Fruit fly (Drosophila melanogaster): ENCODE results near the gene Pfdn1.

Gene Pfdn1

DNA sequence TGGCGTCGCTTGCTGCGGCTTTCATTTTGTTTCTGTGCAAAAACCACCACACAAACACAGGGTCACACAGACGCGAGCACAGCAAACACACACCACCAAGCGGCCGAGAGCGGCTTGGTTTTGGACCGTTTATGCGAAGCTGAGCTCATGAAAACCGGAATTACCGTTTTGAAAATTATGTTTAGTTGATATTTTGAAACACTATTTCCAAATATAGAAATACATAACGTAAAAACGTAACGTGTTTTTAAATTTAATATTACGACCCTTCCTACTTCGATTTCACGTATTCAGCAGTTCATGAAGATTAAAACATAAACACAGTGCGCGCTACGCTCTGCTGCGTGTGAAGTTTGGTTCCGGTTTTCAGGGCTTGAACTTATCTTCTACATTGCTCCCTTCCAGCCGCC lies 17.7 kb upstream of the Pfdn1 start (continued):
- TF ChIP-seq tup (GFP tag; optimal IDR thresholded peaks at IDR 0.05) (peak; percentile 92), CG18599 (GFP tag; optimal IDR thresholded peaks at IDR 0.05) (peak; percentile 99), CG10431 (GFP tag; optimal IDR thresholded peaks at IDR 0.05) (peak; percentile 92), CG15269 (tag; optimal IDR thresholded peaks at IDR 0.05) (peak; percentile 96), NK7.1 (GFP tag; optimal IDR thresholded peaks at IDR 0.05) (peak; percentile 86), Elba2 (GFP tag; optimal IDR thresholded peaks at IDR 0.05) (no peak), Atf-2 (GFP tag; optimal IDR thresholded peaks at IDR 0.05) (peak; percentile 86), da (GFP tag; optimal IDR thresholded peaks at IDR 0.05) (peak; percentile 86), YL-1 (GFP tag; optimal IDR thresholded peaks at IDR 0.05) (peak; percentile 83), twi (tag; optimal IDR thresholded peaks at IDR 0.05) (peak; percentile 89), Mes4 (GFP tag; optimal IDR thresholded peaks at IDR 0.05) (peak; percentile 94), BEAF-32 (GFP tag; optimal IDR thresholded peaks at IDR 0.05) (no peak), ro (GFP tag; IDR thresholded peaks at IDR 0.05) (peak; percentile 73), CG42726 (GFP tag; IDR thresholded peaks at IDR 0.05; ENCODE audit: partially characterized antibody) (no peak), Hr39 (optimal IDR thresholded peaks at IDR 0.05) (no peak), CkIIα-i1 (GFP tag; IDR thresholded peaks at IDR 0.05) (peak; percentile 36; the same call in 1 of the 2 replicates), yki (optimal IDR thresholded peaks at IDR 0.05) (no peak), CG12104 (GFP tag; optimal IDR thresholded peaks at IDR 0.05) (peak; percentile 96), CG7839 (tag; optimal IDR thresholded peaks at IDR 0.05) (peak; percentile 96), tap (tag; optimal IDR thresholded peaks at IDR 0.05) (peak; percentile 97), CG8478 (optimal IDR thresholded peaks at IDR 0.05) (peak; percentile 12), crol (GFP tag; IDR thresholded peaks at IDR 0.05) (peak; percentile 66), B-H2 (GFP tag; optimal IDR thresholded peaks at IDR 0.05) (peak; percentile 97), CG17829 (tag; optimal IDR thresholded peaks at IDR 0.05) (peak; percentile 97), lov (optimal IDR thresholded peaks at IDR 0.05) (no peak), lov (GFP tag; IDR thresholded peaks at IDR 0.05) (peak; percentile 89), nmo (GFP tag; optimal IDR thresholded peaks at IDR 0.05) (peak; percentile 96), hkb (optimal IDR thresholded peaks at IDR 0.05) (no peak), hkb (GFP tag; IDR thresholded peaks at IDR 0.05) (peak; percentile 99), sima (GFP tag; optimal IDR thresholded peaks at IDR 0.05) (peak; percentile 92), sna (GFP tag; IDR thresholded peaks at IDR 0.05; ENCODE audit: partially characterized antibody) (no peak), Adf1 (GFP tag; IDR thresholded peaks at IDR 0.05) (peak; percentile 77), h (optimal IDR thresholded peaks at IDR 0.05) (no peak), sisA (GFP tag; IDR thresholded peaks at IDR 0.05) (peak; percentile 76), sc (optimal IDR thresholded peaks at IDR 0.05) (no peak), sc (GFP tag; optimal IDR thresholded peaks at IDR 0.05) (peak; percentile 78), CG11504 (tag; optimal IDR thresholded peaks at IDR 0.05) (peak; percentile 95), NFAT (GFP tag; IDR thresholded peaks at IDR 0.05) (peak; percentile 79), CG16813 (GFP tag; IDR thresholded peaks at IDR 0.05; ENCODE audit: partially characterized antibody) (no peak), CG16779 (GFP tag; IDR thresholded peaks at IDR 0.05) (peak; percentile 69; the same call in 1 of the 2 replicates), gt (GFP tag; IDR thresholded peaks at IDR 0.05) (peak; percentile 66; the same call in 1 of the 2 replicates), Trl (optimal IDR thresholded peaks at IDR 0.05) (peak in 1 of 2 experiments; percentile 6), Trl (GFP tag; optimal IDR thresholded peaks at IDR 0.05) (peak; percentile 97), D (optimal IDR thresholded peaks at IDR 0.05) (no peak), D (GFP tag; optimal IDR thresholded peaks at IDR 0.05) (peak; percentile 93), CG17568 (GFP tag; optimal IDR thresholded peaks at IDR 0.05) (no peak), wdn (GFP tag; IDR thresholded peaks at IDR 0.05) (peak; percentile 90), CG4328 (GFP tag; optimal IDR thresholded peaks at IDR 0.05) (peak; percentile 95), NC2β (GFP tag; optimal IDR thresholded peaks at IDR 0.05) (peak; percentile 89), CG6813 (GFP tag; optimal IDR thresholded peaks at IDR 0.05) (peak; percentile 98), CG15601 (tag; optimal IDR thresholded peaks at IDR 0.05) (peak; percentile 94), CG2129 (GFP tag; IDR thresholded peaks at IDR 0.05; ENCODE audit: partially characterized antibody) (no peak), odd (GFP tag; optimal IDR thresholded peaks at IDR 0.05) (peak; percentile 97), gce (GFP tag; IDR thresholded peaks at IDR 0.05) (peak; percentile 91)

Data from whole organism, embryonic.